Fruit fly (Drosophila melanogaster) whole organism, pupa: ENCODE data around the gene kri.

Source experiments
- CG10348 ChIP-seq: fragments of 200-800 bp; sonication (Bioruptor generic); IDR thresholded peaks from 2 replicates; pipeline ENCODE4 v1.3.6; 2022; ENCODE audit warnings: missing biosample characterization, missing genetic modification characterization
- CG12605 ChIP-seq: fragments of 200-800 bp; sonication (Bioruptor generic); IDR thresholded peaks from 2 replicates; pipeline ENCODE4 v1.3.6; 2022; ENCODE audit warnings: missing biosample characterization, missing genetic modification characterization
- CG13204 ChIP-seq: fragments of 200-800 bp; sonication (Bioruptor generic); optimal IDR thresholded peaks from 2 replicates; lab custom pipeline; 2018; ENCODE audit warnings: missing biosample characterization, mild to moderate bottlenecking, missing genetic modification characterization, moderate library complexity
- CG14655 ChIP-seq: fragments of 200-800 bp; sonication (Bioruptor generic); optimal IDR thresholded peaks from 3 replicates; lab custom pipeline; 2017; ENCODE audit warnings: mild to moderate bottlenecking, missing biosample characterization, missing genetic modification reagents, missing genetic modification characterization
- CG15710 ChIP-seq: fragments of 200-800 bp; sonication (Bioruptor generic); optimal IDR thresholded peaks from 2 replicates; lab custom pipeline; 2018; ENCODE audit warnings: missing biosample characterization, mild to moderate bottlenecking, missing genetic modification characterization, moderate library complexity
- CG17806 ChIP-seq: fragments of 200-800 bp; sonication (Bioruptor generic); optimal IDR thresholded peaks from 2 replicates; lab custom pipeline; 2018; ENCODE audit warnings: missing biosample characterization, mild to moderate bottlenecking, missing genetic modification characterization, moderate library complexity
- CG32121 ChIP-seq: fragments of 200-800 bp; sonication (Bioruptor generic); IDR thresholded peaks from 2 replicates; pipeline ENCODE4 v1.3.6; 2022; ENCODE audit warnings: missing biosample characterization, missing genetic modification characterization
- CG34367 ChIP-seq: fragments of 200-800 bp; sonication (Bioruptor generic); optimal IDR thresholded peaks from 2 replicates; lab custom pipeline; 2018; ENCODE audit warnings: missing biosample characterization, mild to moderate bottlenecking, missing genetic modification characterization
- CG4496 ChIP-seq: fragments of 200-800 bp; sonication (Bioruptor generic); IDR thresholded peaks from 3 replicates; pipeline ENCODE4 v1.3.6; 2022; ENCODE audit warnings: missing biosample characterization, missing genetic modification characterization
- CG8159 ChIP-seq: fragments of 200-800 bp; sonication (Bioruptor generic); optimal IDR thresholded peaks from 3 replicates; lab custom pipeline; 2018; ENCODE audit warnings: missing biosample characterization, mild to moderate bottlenecking, missing genetic modification characterization, moderate library complexity
- CG8301 ChIP-seq: fragments of 200-800 bp; sonication (Bioruptor generic); optimal IDR thresholded peaks from 2 replicates; lab custom pipeline; 2018; ENCODE audit warnings: missing biosample characterization, mild to moderate bottlenecking, missing genetic modification characterization
- CG9948 ChIP-seq: fragments of 200-800 bp; sonication (Bioruptor generic); optimal IDR thresholded peaks from 2 replicates; lab custom pipeline; 2018; ENCODE audit warnings: missing biosample characterization, mild to moderate bottlenecking, missing genetic modification characterization, moderate library complexity
- D1 ChIP-seq: fragments of 200-800 bp; sonication (Bioruptor generic); optimal IDR thresholded peaks from 2 replicates; lab custom pipeline; 2018; ENCODE audit warnings: missing biosample characterization, mild to moderate bottlenecking, missing genetic modification characterization, moderate library complexity
- EcR ChIP-seq: fragments of 200-800 bp; sonication (Bioruptor generic); optimal IDR thresholded peaks from 3 replicates; lab custom pipeline; 2019; ENCODE audit warnings: missing biosample characterization, missing genetic modification characterization, mild to moderate bottlenecking, moderate library complexity, missing genetic modification reagents
- Ets98B ChIP-seq: fragments of 200-800 bp; sonication (Bioruptor generic); IDR thresholded peaks from 2 replicates; pipeline ENCODE4 v1.3.6; 2022; ENCODE audit warnings: missing biosample characterization, missing genetic modification characterization
- Pif1A ChIP-seq: fragments of 200-800 bp; sonication (Bioruptor generic); optimal IDR thresholded peaks from 3 replicates; lab custom pipeline; 2016; ENCODE audit warnings: missing biosample characterization, missing genetic modification characterization
- Pif1B ChIP-seq: fragments of 200-800 bp; sonication (Bioruptor generic); optimal IDR thresholded peaks from 3 replicates; lab custom pipeline; 2016; ENCODE audit warnings: missing biosample characterization, missing genetic modification characterization
- Snoo ChIP-seq: fragments of 200-800 bp; sonication (Bioruptor generic); optimal IDR thresholded peaks from 3 replicates; lab custom pipeline; 2017; ENCODE audit warnings: missing biosample characterization, mild to moderate bottlenecking, missing genetic modification characterization, inconsistent platforms
- fd96Ca ChIP-seq: fragments of 200-800 bp; sonication (Bioruptor generic); IDR thresholded peaks from 3 replicates; pipeline ENCODE4 v1.3.6; 2022; ENCODE audit warnings: missing biosample characterization, missing genetic modification characterization
- gl ChIP-seq: fragments of 200-800 bp; sonication (Bioruptor generic); optimal IDR thresholded peaks from 2 replicates; lab custom pipeline; 2018; ENCODE audit warnings: missing biosample characterization, mild to moderate bottlenecking, missing genetic modification characterization
- rn ChIP-seq: fragments of 200-800 bp; sonication (Bioruptor generic); IDR thresholded peaks from 2 replicates; pipeline ENCODE4 v1.3.6; 2022; ENCODE audit warnings: missing biosample characterization, missing genetic modification characterization

kri gene

DNA sequence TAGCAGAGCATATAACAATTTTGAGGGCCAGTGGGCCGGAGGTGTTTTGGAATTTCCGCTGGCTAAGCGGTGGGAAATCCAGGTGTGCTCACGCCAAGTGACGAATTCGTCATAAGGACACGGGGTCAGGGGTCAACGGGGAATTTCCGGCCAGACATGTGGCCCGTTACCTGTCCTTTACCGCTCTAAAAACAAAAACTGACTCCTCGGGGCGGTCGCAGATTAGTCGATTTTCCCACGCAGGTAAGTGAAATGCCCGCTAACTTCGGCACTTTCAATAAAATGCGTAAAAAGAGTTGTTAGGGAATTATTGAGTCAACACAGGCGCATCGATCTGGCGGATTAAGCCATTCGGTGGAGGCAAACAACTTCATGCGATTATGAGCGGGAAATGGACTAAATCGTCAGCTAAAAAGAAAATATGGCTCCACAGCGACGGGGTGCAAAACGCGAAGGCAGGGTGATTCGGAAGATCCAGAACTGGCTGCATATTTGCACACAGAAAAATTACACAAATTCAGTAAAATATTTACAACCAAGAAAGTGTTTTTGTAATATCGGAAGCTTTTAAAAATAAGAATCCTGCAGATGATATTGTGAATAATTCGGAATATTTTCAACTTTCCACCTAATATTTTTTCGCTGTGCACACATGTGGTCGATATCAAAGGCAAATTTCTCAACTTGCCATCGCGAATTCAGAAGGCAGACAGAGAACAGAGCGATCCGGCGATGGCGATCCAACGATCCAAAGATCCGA, 25.3 kb downstream of the kri start:
- TF ChIP-seq CG8159 (tag; lab: Kevin White, UChicago) (peak; percentile 39), D1 (tag; lab: Kevin White, UChicago) (peak; percentile 36), CG34367 (tag; lab: Kevin White, UChicago) (peak; percentile 29), EcR (GFP tag; lab: Kevin White, UChicago) (no peak), CG4496 (GFP tag; lab: Robert Waterston, UW) (peak; percentile 42; the same call in 1 of the 3 replicates), Ets98B (no peak), CG14655 (peak; percentile 63), rn (GFP tag; lab: Robert Waterston, UW) (no peak), CG8301 (peak; percentile 31), CG13204 (GFP tag; lab: Kevin White, UChicago) (no peak), Snoo (peak; percentile 32), Pif1A (GFP tag; lab: Kevin White, UChicago) (peak; percentile 46), CG10348 (GFP tag; lab: Robert Waterston, UW) (no peak), CG17806 (tag; lab: Kevin White, UChicago) (peak; percentile 60), CG12605 (GFP tag; lab: Robert Waterston, UW) (no peak), Pif1B (GFP tag; lab: Kevin White, UChicago) (peak; percentile 19), CG9948 (tag; lab: Kevin White, UChicago) (peak; percentile 42), CG32121 (no peak), fd96Ca (GFP tag; lab: Robert Waterston, UW) (0 out of 3 replicates have a peak, but pooled peaks have one; percentile 35), CG15710 (tag; lab: Kevin White, UChicago) (peak; percentile 46)

DNA sequence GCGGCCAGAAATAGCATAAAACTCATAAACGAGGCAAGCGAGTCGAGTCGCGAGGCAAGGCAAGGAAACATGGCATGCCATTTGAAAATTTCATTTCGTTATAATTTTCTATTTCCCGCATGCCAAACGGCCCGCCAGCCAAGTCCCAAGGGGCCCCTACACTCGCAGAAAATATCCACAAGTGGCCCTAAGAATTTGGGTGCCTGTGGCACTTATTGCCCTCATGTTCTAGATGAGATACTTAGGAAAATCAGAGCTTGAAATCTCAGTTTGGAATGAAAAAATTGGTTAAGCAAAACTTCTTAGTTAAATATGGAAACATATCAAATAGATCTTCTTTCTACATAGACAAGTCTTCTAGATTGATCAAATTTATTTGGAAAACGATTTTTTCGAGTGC, 27.5 kb downstream of the kri start:
- no peak for TF ChIP-seq CG17806 (tag; lab: Kevin White, UChicago)
- no peak for TF ChIP-seq rn (GFP tag; lab: Robert Waterston, UW)
- no peak for TF ChIP-seq Snoo
- no peak for TF ChIP-seq CG10348 (GFP tag; lab: Robert Waterston, UW)
- no peak for TF ChIP-seq Ets98B
- TF ChIP-seq CG9948 (tag; lab: Kevin White, UChicago), result no peak
- TF ChIP-seq CG13204 (GFP tag; lab: Kevin White, UChicago), result no peak
- no peak for TF ChIP-seq D1 (tag; lab: Kevin White, UChicago)
- TF ChIP-seq CG12605 (GFP tag; lab: Robert Waterston, UW), result no peak
- TF ChIP-seq gl (tag; lab: Kevin White, UChicago), result no peak
- TF ChIP-seq fd96Ca (GFP tag; lab: Robert Waterston, UW), result no peak; the same call in 2 of the 3 replicates
- no peak for TF ChIP-seq EcR (GFP tag; lab: Kevin White, UChicago)
- TF ChIP-seq CG8159 (tag; lab: Kevin White, UChicago), result no peak
- TF ChIP-seq Pif1A (GFP tag; lab: Kevin White, UChicago), result no peak
- TF ChIP-seq CG15710 (tag; lab: Kevin White, UChicago), result no peak
- TF ChIP-seq CG32121, result no peak
- TF ChIP-seq, all 21 proteins: peak for 0

DNA sequence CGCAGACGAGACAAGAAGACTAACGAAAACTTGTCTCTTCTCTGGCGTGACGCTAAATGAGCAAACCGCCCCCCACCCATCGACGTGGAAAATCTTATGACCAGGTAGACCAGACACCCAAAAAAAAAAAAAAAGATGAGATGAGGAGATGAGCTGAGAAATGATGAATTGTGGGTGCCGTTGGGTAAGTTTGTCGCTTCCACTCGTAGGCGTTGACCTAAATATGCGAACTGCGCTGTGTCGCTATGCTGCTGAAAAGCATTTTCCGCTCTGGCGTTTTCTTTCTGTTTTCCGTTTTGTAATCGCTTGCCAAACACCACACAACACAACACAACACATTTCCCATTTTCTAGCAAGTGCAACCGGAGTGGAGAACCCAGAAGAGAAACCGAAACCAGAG, 28.1 kb downstream of the kri start:
- TF ChIP-seq CG34367 (tag; lab: Kevin White, UChicago) (no peak), Snoo (no peak), CG10348 (GFP tag; lab: Robert Waterston, UW) (no peak), CG12605 (GFP tag; lab: Robert Waterston, UW) (no peak), CG32121 (no peak), Pif1A (GFP tag; lab: Kevin White, UChicago) (no peak), CG15710 (tag; lab: Kevin White, UChicago) (no peak), CG14655 (no peak), Pif1B (GFP tag; lab: Kevin White, UChicago) (no peak), CG4496 (GFP tag; lab: Robert Waterston, UW) (no peak), CG8301 (no peak), gl (tag; lab: Kevin White, UChicago) (no peak)

DNA sequence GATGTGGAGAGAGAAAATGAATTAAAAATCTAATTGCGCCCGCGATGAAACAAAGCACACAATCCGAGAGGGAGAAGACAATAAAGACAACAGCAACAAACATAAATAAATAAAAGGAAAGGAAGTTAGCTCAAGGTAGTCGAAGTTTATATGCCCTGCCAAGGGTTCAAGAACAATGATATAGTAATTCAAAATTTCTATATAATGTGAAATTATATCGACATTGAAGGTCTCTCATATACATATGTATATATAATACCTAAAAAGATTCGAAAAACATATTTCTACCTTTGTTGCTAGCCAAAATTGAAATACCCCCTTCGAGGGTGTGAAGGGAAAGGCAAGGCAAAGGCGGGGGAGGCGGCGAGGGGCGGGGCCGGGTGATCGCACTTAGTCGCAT, 30.1 kb downstream of the kri start:
- TF ChIP-seq CG17806 (tag; lab: Kevin White, UChicago) (peak; percentile 25), CG8301 (peak; percentile 24), gl (tag; lab: Kevin White, UChicago) (no peak), CG14655 (peak; percentile 46), Ets98B (no peak), rn (GFP tag; lab: Robert Waterston, UW) (no peak), CG34367 (tag; lab: Kevin White, UChicago) (no peak), Pif1B (GFP tag; lab: Kevin White, UChicago) (no peak), CG32121 (no peak), Snoo (no peak), CG4496 (GFP tag; lab: Robert Waterston, UW) (no peak), CG12605 (GFP tag; lab: Robert Waterston, UW) (no peak), EcR (GFP tag; lab: Kevin White, UChicago) (no peak), fd96Ca (GFP tag; lab: Robert Waterston, UW) (no peak), CG9948 (tag; lab: Kevin White, UChicago) (peak; percentile 52), CG8159 (tag; lab: Kevin White, UChicago) (peak; percentile 42), CG13204 (GFP tag; lab: Kevin White, UChicago) (no peak), CG15710 (tag; lab: Kevin White, UChicago) (peak; percentile 20), D1 (tag; lab: Kevin White, UChicago) (no peak), Pif1A (GFP tag; lab: Kevin White, UChicago) (no peak), CG10348 (GFP tag; lab: Robert Waterston, UW) (no peak)
- TF ChIP-seq, all 21 proteins: peak for 6
